Worm (Caenorhabditis elegans): ENCODE results near the gene F02D8.4.

F02D8.4 gene

ce11 chrV:14999485-15000023 is 14.9 kb downstream of the F02D8.4 start, which contains the start of gene T01C3.11:
TSS of gene T01C3.11 (plus strand) at chrV:14999535.
- TF ChIP-seq nfya-1 (tag; optimal IDR thresholded peaks at IDR 0.05; ENCODE audit: insufficient read depth): no peak
- TF ChIP-seq nhr-11 (tag; optimal IDR thresholded peaks at IDR 0.05): no peak
- TF ChIP-seq daf-12 (tag; optimal IDR thresholded peaks at IDR 0.05): no peak
- no peak for TF ChIP-seq fkh-2 (tag; optimal IDR thresholded peaks at IDR 0.05)
- TF ChIP-seq egl-27 (tag; optimal IDR thresholded peaks at IDR 0.05): no peak
- TF ChIP-seq snpc-4 (tag; optimal IDR thresholded peaks at IDR 0.05): no peak
- no peak for TF ChIP-seq elt-3 (tag; optimal IDR thresholded peaks at IDR 0.05)
- no peak for TF ChIP-seq ceh-28 (tag; optimal IDR thresholded peaks at IDR 0.05)
- no peak for TF ChIP-seq fos-1 (tag; optimal IDR thresholded peaks at IDR 0.05)
- no peak for TF ChIP-seq jun-1 (tag; optimal IDR thresholded peaks at IDR 0.05)
- TF ChIP-seq elt-2 (tag; optimal IDR thresholded peaks at IDR 0.05): no peak
- TF ChIP-seq nhr-237 (tag; optimal IDR thresholded peaks at IDR 0.05): no peak
- TF ChIP-seq lin-15B (tag; optimal IDR thresholded peaks at IDR 0.05): no peak
- TF ChIP-seq ZK546.5 (tag; optimal IDR thresholded peaks at IDR 0.05): no peak
- no peak for TF ChIP-seq ceh-82 (tag; optimal IDR thresholded peaks at IDR 0.05)
- TF ChIP-seq ztf-11 (tag; optimal IDR thresholded peaks at IDR 0.05): no peak
- TF ChIP-seq unc-62 (GFP tag; optimal IDR thresholded peaks at IDR 0.05): no peak
- TF ChIP-seq nhr-43 (tag; optimal IDR thresholded peaks at IDR 0.05; ENCODE audit: poor library complexity, severe bottlenecking): no peak

- TF ChIP-seq pqm-1 (tag; optimal IDR thresholded peaks at IDR 0.05): no peak
- TF ChIP-seq zag-1 (tag; optimal IDR thresholded peaks at IDR 0.05): no peak
- TF ChIP-seq pha-4 (tag; optimal IDR thresholded peaks at IDR 0.05): no peak
- no peak for TF ChIP-seq ztf-4 (tag; optimal IDR thresholded peaks at IDR 0.05)
- no peak for TF ChIP-seq nhr-25 (tag; optimal IDR thresholded peaks at IDR 0.05)
- TF ChIP-seq elt-3 (tag; optimal IDR thresholded peaks at IDR 0.05): no peak
- no peak for TF ChIP-seq jun-1 (tag; optimal IDR thresholded peaks at IDR 0.05)
- no peak for TF ChIP-seq nhr-77 (tag; optimal IDR thresholded peaks at IDR 0.05)
- TF ChIP-seq elt-2 (tag; optimal IDR thresholded peaks at IDR 0.05): no peak
- TF ChIP-seq lsy-12 (tag; optimal IDR thresholded peaks at IDR 0.05): no peak
- TF ChIP-seq ceh-82 (tag; optimal IDR thresholded peaks at IDR 0.05): no peak
Measured at ce11 chrV:15000055-15000704, 15.5 kb downstream of the F02D8.4 start, which contains the start of gene rps-16. TSS of gene rps-16 (minus strand) at chrV:15000541.

- TF ChIP-seq mdl-1 (tag; optimal IDR thresholded peaks at IDR 0.05): no peak
- TF ChIP-seq ceh-82 (tag; optimal IDR thresholded peaks at IDR 0.05): no peak
- no peak for TF ChIP-seq snpc-4 (tag; optimal IDR thresholded peaks at IDR 0.05)
- no peak for TF ChIP-seq ceh-9 (tag; optimal IDR thresholded peaks at IDR 0.05)
- no peak for TF ChIP-seq nhr-237 (tag; optimal IDR thresholded peaks at IDR 0.05)
- TF ChIP-seq lin-15B (tag; optimal IDR thresholded peaks at IDR 0.05): no peak
- no peak for TF ChIP-seq lsy-12 (tag; optimal IDR thresholded peaks at IDR 0.05)
- no peak for TF ChIP-seq ama-1 (optimal IDR thresholded peaks at IDR 0.05)
- TF ChIP-seq ZK546.5 (tag; optimal IDR thresholded peaks at IDR 0.05): no peak
Measured at ce11 chrV:15001536-15001935, 16.8 kb downstream of the F02D8.4 start.

- TF ChIP-seq ceh-9 (tag; optimal IDR thresholded peaks at IDR 0.05) (no peak), elt-2 (tag; optimal IDR thresholded peaks at IDR 0.05) (peak; percentile 72), ZK546.5 (tag; optimal IDR thresholded peaks at IDR 0.05) (no peak), nhr-25 (tag; optimal IDR thresholded peaks at IDR 0.05) (peak; percentile 94), fos-1 (tag; optimal IDR thresholded peaks at IDR 0.05) (no peak), unc-62 (GFP tag; optimal IDR thresholded peaks at IDR 0.05) (peak; percentile 59), ama-1 (optimal IDR thresholded peaks at IDR 0.05) (no peak), skn-1 (tag; optimal IDR thresholded peaks at IDR 0.05) (peak; percentile 71), eor-1 (tag; optimal IDR thresholded peaks at IDR 0.05) (no peak), unc-39 (tag; optimal IDR thresholded peaks at IDR 0.05) (no peak), nhr-76 (tag; optimal IDR thresholded peaks at IDR 0.05) (no peak), nhr-67 (tag; optimal IDR thresholded peaks at IDR 0.05) (no peak), elt-1 (tag; optimal IDR thresholded peaks at IDR 0.05) (peak; percentile 24), lsy-12 (tag; optimal IDR thresholded peaks at IDR 0.05) (peak; percentile 91), nhr-12 (tag; optimal IDR thresholded peaks at IDR 0.05) (no peak), mdl-1 (tag; optimal IDR thresholded peaks at IDR 0.05) (no peak), egl-5 (tag; optimal IDR thresholded peaks at IDR 0.05) (peak; percentile 92), aly-2 (tag; optimal IDR thresholded peaks at IDR 0.05) (no peak), ceh-28 (tag; optimal IDR thresholded peaks at IDR 0.05) (peak; percentile 96), R02D3.7 (tag; optimal IDR thresholded peaks at IDR 0.05) (peak; percentile 88), nhr-237 (tag; optimal IDR thresholded peaks at IDR 0.05) (no peak), nhr-77 (tag; optimal IDR thresholded peaks at IDR 0.05) (peak; percentile 14), ceh-16 (tag; optimal IDR thresholded peaks at IDR 0.05) (no peak), ceh-82 (tag; optimal IDR thresholded peaks at IDR 0.05) (peak; percentile 53), fkh-10 (GFP tag; optimal IDR thresholded peaks at IDR 0.05) (peak; percentile 80), snpc-4 (tag; optimal IDR thresholded peaks at IDR 0.05) (peak; percentile 80), jun-1 (tag; optimal IDR thresholded peaks at IDR 0.05) (peak; percentile 75), mml-1 (tag; optimal IDR thresholded peaks at IDR 0.05) (no peak), nhr-28 (tag; optimal IDR thresholded peaks at IDR 0.05) (no peak), lin-15B (tag; optimal IDR thresholded peaks at IDR 0.05) (peak; percentile 98), nhr-23 (tag; optimal IDR thresholded peaks at IDR 0.05) (peak; percentile 91), nhr-43 (tag; optimal IDR thresholded peaks at IDR 0.05; ENCODE audit: poor library complexity, severe bottlenecking) (peak; percentile 91)
Measured at ce11 chrV:15002184-15002690, 17.5 kb downstream of the F02D8.4 start, which contains the start of the genes fib-1 and mut-15. TSS of gene fib-1 (minus strand) at chrV:15002223. TSS of gene mut-15 (plus strand) at chrV:15002543.

All from whole organism, L3 larva.